Fruit fly (Drosophila melanogaster) whole organism, pupa: Measurements from ENCODE around the gene CG44325.
"Not testable (repeated sequence)": the region's sequence is repeated elsewhere in the genome, so short reads cannot be mapped to it uniquely, and the experiment has no call there.

Experiments
- CG10348 ChIP-seq: fragments of 200-800 bp; sonication (Bioruptor generic); IDR thresholded peaks from 2 replicates; pipeline ENCODE4 v1.3.6; 2022; ENCODE audit warnings: missing biosample characterization, missing genetic modification characterization
- CG13204 ChIP-seq: fragments of 200-800 bp; sonication (Bioruptor generic); optimal IDR thresholded peaks from 2 replicates; lab custom pipeline; 2018; ENCODE audit warnings: missing biosample characterization, mild to moderate bottlenecking, missing genetic modification characterization, moderate library complexity
- CG34367 ChIP-seq: fragments of 200-800 bp; sonication (Bioruptor generic); optimal IDR thresholded peaks from 2 replicates; lab custom pipeline; 2018; ENCODE audit warnings: missing biosample characterization, mild to moderate bottlenecking, missing genetic modification characterization
- CG4496 ChIP-seq: fragments of 200-800 bp; sonication (Bioruptor generic); IDR thresholded peaks from 3 replicates; pipeline ENCODE4 v1.3.6; 2022; ENCODE audit warnings: missing biosample characterization, missing genetic modification characterization
- CG8159 ChIP-seq: fragments of 200-800 bp; sonication (Bioruptor generic); optimal IDR thresholded peaks from 3 replicates; lab custom pipeline; 2018; ENCODE audit warnings: missing biosample characterization, mild to moderate bottlenecking, missing genetic modification characterization, moderate library complexity
- D1 ChIP-seq: fragments of 200-800 bp; sonication (Bioruptor generic); optimal IDR thresholded peaks from 2 replicates; lab custom pipeline; 2018; ENCODE audit warnings: missing biosample characterization, mild to moderate bottlenecking, missing genetic modification characterization, moderate library complexity
- EcR ChIP-seq: fragments of 200-800 bp; sonication (Bioruptor generic); optimal IDR thresholded peaks from 3 replicates; lab custom pipeline; 2019; ENCODE audit warnings: missing biosample characterization, missing genetic modification characterization, mild to moderate bottlenecking, moderate library complexity, missing genetic modification reagents
- Ets98B ChIP-seq: fragments of 200-800 bp; sonication (Bioruptor generic); IDR thresholded peaks from 2 replicates; pipeline ENCODE4 v1.3.6; 2022; ENCODE audit warnings: missing biosample characterization, missing genetic modification characterization
- Pif1A ChIP-seq: fragments of 200-800 bp; sonication (Bioruptor generic); optimal IDR thresholded peaks from 3 replicates; lab custom pipeline; 2016; ENCODE audit warnings: missing biosample characterization, missing genetic modification characterization
- Pif1B ChIP-seq: fragments of 200-800 bp; sonication (Bioruptor generic); optimal IDR thresholded peaks from 3 replicates; lab custom pipeline; 2016; ENCODE audit warnings: missing biosample characterization, missing genetic modification characterization
- Snoo ChIP-seq: fragments of 200-800 bp; sonication (Bioruptor generic); optimal IDR thresholded peaks from 3 replicates; lab custom pipeline; 2017; ENCODE audit warnings: missing biosample characterization, mild to moderate bottlenecking, missing genetic modification characterization, inconsistent platforms
- fd96Ca ChIP-seq: fragments of 200-800 bp; sonication (Bioruptor generic); IDR thresholded peaks from 3 replicates; pipeline ENCODE4 v1.3.6; 2022; ENCODE audit warnings: missing biosample characterization, missing genetic modification characterization
- rn ChIP-seq: fragments of 200-800 bp; sonication (Bioruptor generic); IDR thresholded peaks from 2 replicates; pipeline ENCODE4 v1.3.6; 2022; ENCODE audit warnings: missing biosample characterization, missing genetic modification characterization

dm6 chrX:9087920-9088417, 9.7 kb upstream of the CG44325 start, which contains the start of gene CG6999:
- TF ChIP-seq Snoo; Pif1B (GFP tag; lab: Kevin White, UChicago); CG4496 (GFP tag; lab: Robert Waterston, UW); fd96Ca; Ets98B; EcR (GFP tag; lab: Kevin White, UChicago); D1; CG13204 (GFP tag; lab: Kevin White, UChicago); CG10348 (GFP tag; lab: Robert Waterston, UW); Pif1A; rn (GFP tag; lab: Robert Waterston, UW); CG34367 (tag; lab: Kevin White, UChicago); CG8159 (tag; lab: Kevin White, UChicago): not testable (repeated sequence)
